Fruit fly (Drosophila melanogaster) whole organism, embryonic: ENCODE results near the gene blp.

Experiments used
- Aef1 ChIP-seq: fragments of 200-800 bp; sonication (Bioruptor generic); IDR thresholded peaks from 3 replicates; pipeline ENCODE4 v1.3.6; 2022; ENCODE audit warnings: missing biosample characterization, missing genetic modification characterization
- Atf3 ChIP-seq: fragments of 200-800 bp; sonication (Bioruptor generic); optimal IDR thresholded peaks from 3 replicates; lab custom pipeline; 2016; ENCODE audit warnings: missing biosample characterization, missing genetic modification characterization
- Awh ChIP-seq: fragments of 200-800 bp; sonication (Bioruptor generic); IDR thresholded peaks from 2 replicates; pipeline ENCODE4, ENCODE4 v1.3.6; 2022; ENCODE audit warnings: missing biosample characterization, missing genetic modification characterization
- CG10267 ChIP-seq: fragments of 200-800 bp; sonication (Bioruptor generic); optimal IDR thresholded peaks from 2 replicates; lab custom pipeline; 2018; ENCODE audit warnings: missing biosample characterization, mild to moderate bottlenecking, missing genetic modification characterization, moderate library complexity
- CG13287 ChIP-seq: fragments of 200-800 bp; sonication (Bioruptor generic); IDR thresholded peaks from 2 replicates; pipeline ENCODE4 v1.3.6; 2022; ENCODE audit warnings: missing biosample characterization, missing genetic modification characterization; ENCODE audit not compliant: partially characterized antibody
- CG13624 ChIP-seq: fragments of 200-800 bp; sonication (Bioruptor generic); optimal IDR thresholded peaks from 2 replicates; lab custom pipeline; 2016; ENCODE audit warnings: missing biosample characterization, missing genetic modification characterization
- CG13775 ChIP-seq: fragments of 200-800 bp; sonication (Bioruptor generic); optimal IDR thresholded peaks from 3 replicates; lab custom pipeline; 2017; ENCODE audit warnings: missing biosample characterization, mild to moderate bottlenecking, missing genetic modification characterization
- CG14441 ChIP-seq: fragments of 200-800 bp; sonication (Bioruptor generic); IDR thresholded peaks from 2 replicates; pipeline ENCODE4 v1.3.6; 2022; ENCODE audit warnings: missing biosample characterization, missing genetic modification characterization
- CG15514 ChIP-seq: fragments of 200-800 bp; sonication (Bioruptor generic); optimal IDR thresholded peaks from 3 replicates; lab custom pipeline; 2017; ENCODE audit warnings: missing biosample characterization, missing genetic modification characterization, mild to moderate bottlenecking, moderate library complexity, missing genetic modification reagents
- CG16813 ChIP-seq: fragments of 200-800 bp; sonication (Bioruptor generic); IDR thresholded peaks from 3 replicates; pipeline ENCODE4 v1.3.6; 2022; ENCODE audit warnings: missing biosample characterization, missing genetic modification characterization; ENCODE audit not compliant: partially characterized antibody
- CG17361 ChIP-seq: fragments of 200-800 bp; sonication (Bioruptor generic); IDR thresholded peaks from 3 replicates; pipeline ENCODE4 v1.3.6; 2022; ENCODE audit warnings: missing biosample characterization, missing genetic modification characterization
- CG17612 ChIP-seq: fragments of 200-800 bp; sonication (Bioruptor generic); IDR thresholded peaks from 2 replicates; pipeline ENCODE4 v1.3.6; 2022; ENCODE audit warnings: missing biosample characterization, missing genetic modification characterization
- CG17829 ChIP-seq: fragments of 200-800 bp; optimal IDR thresholded peaks from 2 replicates; lab custom pipeline; 2019; ENCODE audit warnings: missing biosample characterization, mild to moderate bottlenecking, missing genetic modification characterization, moderate library complexity
- CG2202 ChIP-seq: fragments of 200-800 bp; sonication (Bioruptor generic); optimal IDR thresholded peaks from 2 replicates; lab custom pipeline; 2018; ENCODE audit warnings: missing biosample characterization, mild to moderate bottlenecking, missing genetic modification characterization
- CG30403 ChIP-seq: fragments of 200-800 bp; sonication (Bioruptor generic); optimal IDR thresholded peaks from 3 replicates; lab custom pipeline; 2016; ENCODE audit warnings: missing biosample characterization, missing genetic modification characterization
- CG3847 ChIP-seq: fragments of 200-800 bp; sonication (Bioruptor generic); IDR thresholded peaks from 2 replicates; pipeline ENCODE4 v1.3.6; 2022; ENCODE audit warnings: missing biosample characterization, missing genetic modification characterization
- CG6254 ChIP-seq: fragments of 200-800 bp; sonication (Bioruptor generic); optimal IDR thresholded peaks from 3 replicates; lab custom pipeline; 2017; ENCODE audit warnings: mild to moderate bottlenecking, missing biosample characterization, missing genetic modification reagents, missing genetic modification characterization
- CG6683 ChIP-seq: fragments of 200-800 bp; sonication (Bioruptor generic); optimal IDR thresholded peaks from 2 replicates; lab custom pipeline; 2017; ENCODE audit warnings: missing biosample characterization, mild to moderate bottlenecking, missing genetic modification characterization, missing genetic modification reagents
- CG7271 ChIP-seq: fragments of 200-800 bp; sonication (Bioruptor generic); optimal IDR thresholded peaks from 2 replicates; lab custom pipeline; 2018; ENCODE audit warnings: missing biosample characterization, mild to moderate bottlenecking, missing genetic modification characterization, moderate library complexity
- Deaf1 ChIP-seq: fragments of 200-800 bp; optimal IDR thresholded peaks from 3 replicates; lab custom pipeline; 2019; ENCODE audit warnings: missing biosample characterization, mild to moderate bottlenecking, missing genetic modification characterization, moderate library complexity
- Dip3 ChIP-seq: fragments of 200-800 bp; sonication (Bioruptor generic); optimal IDR thresholded peaks from 3 replicates; lab custom pipeline; 2016; ENCODE audit warnings: missing biosample characterization, missing genetic modification characterization
- Drgx ChIP-seq: fragments of 200-800 bp; sonication (Bioruptor generic); IDR thresholded peaks from 2 replicates; pipeline ENCODE4 v1.3.6; 2022; ENCODE audit warnings: missing biosample characterization, missing genetic modification characterization
- Elba2 ChIP-seq: fragments of 200-800 bp; sonication (Bioruptor generic); optimal IDR thresholded peaks from 3 replicates; lab custom pipeline; 2016; ENCODE audit warnings: missing biosample characterization, missing genetic modification characterization
- GATAe ChIP-seq: fragments of 200-800 bp; sonication (Bioruptor generic); conservative IDR thresholded peaks from 2 replicates; pipeline ENCODE4 v1.3.6; 2022; ENCODE audit warnings: missing biosample characterization, missing genetic modification characterization
- Hr78 ChIP-seq, 2 experiments: fragments of 200-800 bp in 1 of 2; fragments of >200 bp in 1 of 2; sonication (Bioruptor generic) in 1 of 2; optimal IDR thresholded peaks; 2 replicates each; lab custom pipeline; 2017 to 2019; ENCODE audit warnings: missing biosample characterization in 2 of 2, missing genetic modification characterization in 2 of 2, mild to moderate bottlenecking in 1 of 2, moderate library complexity in 1 of 2
- Lim3 ChIP-seq: fragments of 200-800 bp; sonication (Bioruptor generic); IDR thresholded peaks from 2 replicates; pipeline ENCODE4 v1.3.6; 2022; ENCODE audit warnings: missing biosample characterization, missing genetic modification characterization
- MBD-R2 ChIP-seq: fragments of 200-800 bp; sonication (Bioruptor generic); IDR thresholded peaks from 2 replicates; pipeline ENCODE4 v1.3.6; 2022; ENCODE audit warnings: missing biosample characterization, missing genetic modification characterization
- Mrtf ChIP-seq: fragments of 200-800 bp; sonication (Bioruptor generic); IDR thresholded peaks from 3 replicates; pipeline ENCODE4 v1.3.6; 2022; ENCODE audit warnings: missing biosample characterization, missing genetic modification characterization
- Nf-YA ChIP-seq: fragments of 200-800 bp; sonication (Bioruptor generic); IDR thresholded peaks from 2 replicates; pipeline ENCODE4 v1.3.6; 2022; ENCODE audit warnings: missing biosample characterization, missing genetic modification characterization
- NfI ChIP-seq: fragments of 200-800 bp; sonication (Bioruptor generic); optimal IDR thresholded peaks from 3 replicates; lab custom pipeline; 2018; ENCODE audit warnings: missing biosample characterization, mild to moderate bottlenecking, missing genetic modification characterization, moderate library complexity
- Opbp ChIP-seq: fragments of 200-800 bp; sonication (Bioruptor generic); IDR thresholded peaks from 3 replicates; pipeline ENCODE4 v1.3.6; 2022; ENCODE audit warnings: missing biosample characterization, missing genetic modification characterization; ENCODE audit not compliant: partially characterized antibody
- PHDP ChIP-seq: fragments of 200-800 bp; sonication (Bioruptor generic); optimal IDR thresholded peaks from 3 replicates; lab custom pipeline; 2018; ENCODE audit warnings: missing biosample characterization, mild to moderate bottlenecking, missing genetic modification characterization, moderate library complexity
- Pdp1 ChIP-seq, 2 experiments: fragments of 200-800 bp; sonication (Bioruptor generic); optimal IDR thresholded peaks; 3 replicates each; lab custom pipeline; 2016; ENCODE audit warnings: missing biosample characterization in 2 of 2, missing genetic modification characterization in 2 of 2, mild to moderate bottlenecking in 1 of 2, moderate library complexity in 1 of 2
- Rx ChIP-seq: fragments of 200-800 bp; sonication (Bioruptor generic); IDR thresholded peaks from 2 replicates; pipeline ENCODE4 v1.3.6; 2022; ENCODE audit warnings: missing biosample characterization, missing genetic modification characterization
- bbx ChIP-seq: fragments of 200-800 bp; sonication (Bioruptor generic); IDR thresholded peaks from 2 replicates; pipeline ENCODE4 v1.3.6; 2022; ENCODE audit warnings: missing biosample characterization, missing genetic modification characterization; ENCODE audit not compliant: partially characterized antibody
- bigmax ChIP-seq: fragments of 200-800 bp; sonication (Bioruptor generic); optimal IDR thresholded peaks from 2 replicates; lab custom pipeline; 2018; ENCODE audit warnings: missing biosample characterization, mild to moderate bottlenecking, missing genetic modification characterization
- chinmo ChIP-seq: fragments of 200-800 bp; sonication (Bioruptor generic); IDR thresholded peaks from 4 replicates; pipeline ENCODE4 v1.3.6; 2022; ENCODE audit warnings: missing biosample characterization, missing genetic modification characterization; ENCODE audit not compliant: partially characterized antibody
- cwo ChIP-seq: fragments of 200-800 bp; sonication (Bioruptor generic); optimal IDR thresholded peaks from 3 replicates; lab custom pipeline; 2017; ENCODE audit warnings: missing biosample characterization, missing genetic modification characterization, mild to moderate bottlenecking, moderate library complexity, missing genetic modification reagents
- danr ChIP-seq: fragments of 200-800 bp; sonication (Bioruptor generic); IDR thresholded peaks from 2 replicates; pipeline ENCODE4 v1.3.6; 2022; ENCODE audit warnings: missing biosample characterization, missing genetic modification characterization
- emc ChIP-seq: fragments of 200-800 bp; sonication (Bioruptor generic); optimal IDR thresholded peaks from 2 replicates; lab custom pipeline; 2016; ENCODE audit warnings: missing biosample characterization, missing genetic modification characterization
- gcm ChIP-seq: fragments of 200-800 bp; sonication (Bioruptor generic); optimal IDR thresholded peaks from 2 replicates; lab custom pipeline; 2019; ENCODE audit warnings: missing biosample characterization, mild to moderate bottlenecking, missing genetic modification characterization, moderate library complexity
- h ChIP-seq: fragments of >200 bp; optimal IDR thresholded peaks from 2 replicates; lab custom pipeline; 2017
- her ChIP-seq: fragments of 200-800 bp; sonication (Bioruptor generic); optimal IDR thresholded peaks from 2 replicates; lab custom pipeline; 2016; ENCODE audit warnings: missing biosample characterization, missing genetic modification characterization
- jumu ChIP-seq: fragments of 200-800 bp; sonication (Bioruptor generic); optimal IDR thresholded peaks from 3 replicates; lab custom pipeline; 2016; ENCODE audit warnings: missing biosample characterization, missing genetic modification characterization
- lilli ChIP-seq: fragments of 200-800 bp; sonication (Bioruptor generic); optimal IDR thresholded peaks from 3 replicates; lab custom pipeline; 2016; ENCODE audit warnings: missing biosample characterization, missing genetic modification characterization
- shn ChIP-seq: fragments of 200-800 bp; sonication (Bioruptor generic); optimal IDR thresholded peaks from 3 replicates; lab custom pipeline; 2016; ENCODE audit warnings: missing biosample characterization, missing genetic modification characterization
- sim ChIP-seq: fragments of 200-800 bp; sonication (Bioruptor generic); IDR thresholded peaks from 2 replicates; pipeline ENCODE4 v1.3.6; 2022; ENCODE audit warnings: missing biosample characterization, missing genetic modification characterization
- tgo ChIP-seq: fragments of 200-800 bp; sonication (Bioruptor generic); IDR thresholded peaks from 3 replicates; pipeline ENCODE4 v1.3.6; 2022; ENCODE audit warnings: missing biosample characterization, missing genetic modification characterization
- tio ChIP-seq: fragments of 200-800 bp; sonication (Bioruptor generic); optimal IDR thresholded peaks from 2 replicates; lab custom pipeline; 2017; ENCODE audit warnings: missing biosample characterization, missing genetic modification characterization, inconsistent platforms
- trh ChIP-seq: fragments of 200-800 bp; sonication (Bioruptor generic); optimal IDR thresholded peaks from 2 replicates; lab custom pipeline; 2016; ENCODE audit warnings: missing biosample characterization, missing genetic modification characterization
- tup ChIP-seq: fragments of 200-800 bp; sonication (Bioruptor generic); optimal IDR thresholded peaks from 2 replicates; lab custom pipeline; 2016; ENCODE audit warnings: missing biosample characterization, mild to moderate bottlenecking, missing genetic modification characterization, moderate library complexity

The blp gene

DNA sequence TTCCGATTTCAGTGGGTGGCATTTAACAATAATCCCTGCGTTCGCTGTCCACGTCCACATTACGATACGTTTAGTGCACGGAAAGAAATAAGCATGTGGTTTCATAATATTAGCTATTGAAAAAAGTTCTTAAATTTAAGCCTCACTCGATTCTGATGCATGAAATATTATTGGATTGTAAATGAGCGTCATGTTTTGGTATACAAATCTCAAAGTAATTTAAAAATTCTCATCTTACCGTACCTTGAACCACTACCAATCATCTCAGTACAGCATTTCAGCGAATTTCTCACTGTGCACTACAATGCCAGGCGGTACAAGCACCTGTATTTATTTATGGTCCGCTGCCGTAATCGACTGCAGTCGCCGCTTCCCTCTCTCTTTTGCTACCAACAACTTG, 40.6 kb downstream of the blp start (continued):
- TF ChIP-seq cwo (GFP tag; lab: Kevin White, UChicago) (peak; percentile 81), CG15514 (peak; percentile 56), Pdp1 (GFP tag; optimal IDR thresholded peaks at IDR 0.05; lab: Kevin White, UChicago) (peak; percentile 75 to 81), gcm (GFP tag; lab: Kevin White, UChicago) (peak; percentile 68), h (lab: Kevin White, UChicago) (no peak), CG3847 (no peak), CG17612 (no peak), CG16813 (GFP tag; lab: Robert Waterston, UW) (no peak), Opbp (GFP tag; lab: Robert Waterston, UW) (no peak), CG17829 (tag; lab: Kevin White, UChicago) (peak; percentile 80), trh (peak; percentile 25), tio (GFP tag; lab: Kevin White, UChicago) (peak; percentile 75), GATAe (GFP tag; lab: Robert Waterston, UW) (no peak), CG13287 (GFP tag; lab: Robert Waterston, UW) (no peak), Nf-YA (no peak), CG30403 (GFP tag; lab: Kevin White, UChicago) (peak; percentile 90), Elba2 (GFP tag; lab: Kevin White, UChicago) (no peak), jumu (GFP tag; lab: Kevin White, UChicago) (peak; percentile 74), CG14441 (GFP tag; lab: Robert Waterston, UW) (no peak), CG10267 (peak; percentile 70), CG17361 (GFP tag; lab: Robert Waterston, UW) (no peak), Dip3 (GFP tag; lab: Kevin White, UChicago) (peak; percentile 58), Awh (GFP tag; lab: Robert Waterston, UW) (no peak), MBD-R2 (GFP tag; lab: Robert Waterston, UW) (no peak), her (peak; percentile 76), CG7271 (tag; lab: Kevin White, UChicago) (no peak), CG13775 (peak; percentile 79), CG13624 (GFP tag; lab: Kevin White, UChicago) (peak; percentile 86), Mrtf (GFP tag; lab: Robert Waterston, UW) (no peak), CG2202 (tag; lab: Kevin White, UChicago) (peak; percentile 26), PHDP (tag; lab: Kevin White, UChicago) (peak; percentile 84), tgo (GFP tag; lab: Robert Waterston, UW) (no peak), emc (peak; percentile 55), Hr78 (GFP tag; optimal IDR thresholded peaks at IDR 0.05; lab: Kevin White, UChicago) (peak in 1 of 2 experiments; percentile 54), Lim3 (GFP tag; lab: Robert Waterston, UW) (no peak), CG6254 (GFP tag; lab: Kevin White, UChicago) (peak; percentile 67), shn (GFP tag; lab: Kevin White, UChicago) (peak; percentile 79), lilli (GFP tag; lab: Kevin White, UChicago) (peak; percentile 83), Aef1 (GFP tag; lab: Robert Waterston, UW) (no peak), chinmo (GFP tag; lab: Robert Waterston, UW) (no peak), tup (GFP tag; lab: Kevin White, UChicago) (no peak), Drgx (GFP tag; lab: Robert Waterston, UW) (no peak), Atf3 (GFP tag; lab: Kevin White, UChicago) (peak; percentile 65), bbx (no peak), NfI (GFP tag; lab: Kevin White, UChicago) (peak; percentile 79), Rx (no peak), sim (GFP tag; lab: Robert Waterston, UW) (no peak), bigmax (GFP tag; lab: Kevin White, UChicago) (no peak), danr (GFP tag; lab: Robert Waterston, UW) (no peak), Deaf1 (tag; lab: Kevin White, UChicago) (peak; percentile 45), CG6683 (peak; percentile 50)
